Worm (Caenorhabditis elegans) whole organism, L1 larva: ENCODE results near the gene ugt-52.

Source experiments
- C16A3.4 ChIP-seq: fragments of 150-350 bp; optimal IDR thresholded peaks from 2 replicates; lab custom pipeline; 2014; ENCODE audit warnings: missing biosample characterization, missing genetic modification characterization
- aha-1 ChIP-seq: fragments of 150-350 bp; optimal IDR thresholded peaks from 2 replicates; lab custom pipeline; 2014; ENCODE audit warnings: missing biosample characterization, missing genetic modification characterization
- alr-1 ChIP-seq: fragments of 200-800 bp; sonication (Bioruptor generic); optimal IDR thresholded peaks from 2 replicates; lab custom pipeline; 2018; ENCODE audit warnings: borderline replicate concordance, mild to moderate bottlenecking, missing genetic modification characterization, missing compliant biosample characterization
- aly-2 ChIP-seq: fragments of 150-350 bp; optimal IDR thresholded peaks from 2 replicates; lab custom pipeline; 2014; ENCODE audit warnings: missing biosample characterization, missing genetic modification characterization
- ama-1 ChIP-seq: fragments of 150-350 bp; optimal IDR thresholded peaks from 2 replicates; lab custom pipeline; 2014
- ceh-63 ChIP-seq: fragments of 200-800 bp; sonication (Bioruptor generic); optimal IDR thresholded peaks from 2 replicates; lab custom pipeline; 2018; ENCODE audit warnings: mild to moderate bottlenecking, missing genetic modification characterization, missing compliant biosample characterization
- ceh-8 ChIP-seq: fragments of 200-800 bp; sonication (Bioruptor generic); optimal IDR thresholded peaks from 2 replicates; lab custom pipeline; 2018; ENCODE audit warnings: mild to moderate bottlenecking, missing genetic modification characterization, moderate library complexity, missing compliant biosample characterization
- ceh-88 ChIP-seq: fragments of 200-800 bp; sonication (Bioruptor generic); IDR thresholded peaks from 2 replicates; pipeline ENCODE4 v1.3.6; 2022; ENCODE audit warnings: missing genetic modification characterization, missing compliant biosample characterization
- ceh-90 ChIP-seq: sonication (generic microtip); optimal IDR thresholded peaks from 2 replicates; lab custom pipeline; 2016; ENCODE audit warnings: missing genetic modification characterization, missing compliant biosample characterization
- ces-1 ChIP-seq: fragments of 150-350 bp; optimal IDR thresholded peaks from 2 replicates; lab custom pipeline; 2014; ENCODE audit warnings: missing biosample characterization, missing genetic modification reagents, missing genetic modification characterization
- dpl-1 ChIP-seq, 3 experiments: fragments of 150-350 bp in 2 of 3; sonication (generic microtip) in 1 of 3; optimal IDR thresholded peaks; 2 replicates each; lab custom pipeline; 2014 to 2017; ENCODE audit warnings: missing biosample characterization in 3 of 3, missing genetic modification characterization in 3 of 3, missing genetic modification reagents in 3 of 3
- efl-1 ChIP-seq, 4 experiments: fragments of 150-350 bp; optimal IDR thresholded peaks in 3 of 4; peaks in 1 of 4; 1 replicate in 1 of 4; 2 replicates in 3 of 4; lab custom pipeline; 2014; ENCODE audit warnings: missing biosample characterization in 2 of 4, missing genetic modification characterization in 2 of 4, missing genetic modification reagents in 2 of 4
- egl-13 ChIP-seq: sonication (generic microtip); optimal IDR thresholded peaks from 2 replicates; lab custom pipeline; 2016; ENCODE audit warnings: missing genotype, missing genetic modification reagents, missing genetic modification characterization, missing compliant biosample characterization
- fkh-10 ChIP-seq: sonication (generic microtip); optimal IDR thresholded peaks from 2 replicates; lab custom pipeline; 2017; ENCODE audit warnings: missing biosample characterization, missing genetic modification reagents, missing genetic modification characterization
- fkh-8 ChIP-seq: sonication (generic microtip); optimal IDR thresholded peaks from 2 replicates; lab custom pipeline; 2016; ENCODE audit warnings: mild to moderate bottlenecking, missing genetic modification characterization, missing compliant biosample characterization
- fos-1 ChIP-seq: fragments of 150-350 bp; optimal IDR thresholded peaks from 2 replicates; lab custom pipeline; 2014; ENCODE audit warnings: missing biosample characterization, missing genetic modification characterization
- grh-1 ChIP-seq: fragments of 200-800 bp; sonication (Bioruptor generic); IDR thresholded peaks from 2 replicates; pipeline ENCODE4 v1.3.6; 2022; ENCODE audit warnings: missing genetic modification reagents, missing genetic modification characterization, missing compliant biosample characterization
- hlh-17 ChIP-seq: fragments of 200-800 bp; sonication (Bioruptor generic); optimal IDR thresholded peaks from 2 replicates; lab custom pipeline; 2018; ENCODE audit warnings: missing genetic modification characterization, mild to moderate bottlenecking, missing compliant biosample characterization, moderate library complexity, borderline replicate concordance
- hlh-4 ChIP-seq: sonication (generic microtip); optimal IDR thresholded peaks from 2 replicates; lab custom pipeline; 2016; ENCODE audit warnings: mild to moderate bottlenecking, missing genetic modification characterization, missing compliant biosample characterization
- hpl-2 ChIP-seq: fragments of 150-350 bp; optimal IDR thresholded peaks from 2 replicates; lab custom pipeline; 2014; ENCODE audit warnings: missing biosample characterization, missing genetic modification reagents, missing genetic modification characterization
- irx-1 ChIP-seq: sonication (generic microtip); optimal IDR thresholded peaks from 2 replicates; lab custom pipeline; 2016; ENCODE audit warnings: missing genetic modification characterization, missing compliant biosample characterization
- lin-14 ChIP-seq: fragments of 200-800 bp; sonication (Bioruptor generic); optimal IDR thresholded peaks from 2 replicates; lab custom pipeline; 2018; ENCODE audit warnings: mild to moderate bottlenecking, missing genetic modification characterization, moderate library complexity, missing compliant biosample characterization
- lin-15B ChIP-seq: fragments of 150-350 bp; sonication (generic microtip); optimal IDR thresholded peaks from 3 replicates; lab custom pipeline; 2014; ENCODE audit warnings: missing biosample characterization, missing genetic modification characterization
- lin-35 ChIP-seq, 2 experiments: fragments of 150-350 bp; optimal IDR thresholded peaks; 2 replicates each; lab custom pipeline; 2014; ENCODE audit warnings: missing biosample characterization in 2 of 2, missing genetic modification characterization in 2 of 2, missing genetic modification reagents in 2 of 2
- lin-39 ChIP-seq: fragments of 150-350 bp; optimal IDR thresholded peaks from 2 replicates; lab custom pipeline; 2014; ENCODE audit warnings: missing biosample characterization, missing genetic modification reagents, missing genetic modification characterization
- mab-9 ChIP-seq: fragments of 200-800 bp; sonication (Bioruptor generic); IDR thresholded peaks from 2 replicates; pipeline ENCODE4 v1.3.6; 2022; ENCODE audit warnings: missing genetic modification reagents, missing genetic modification characterization, missing compliant biosample characterization
- mep-1 ChIP-seq: fragments of 150-350 bp; optimal IDR thresholded peaks from 2 replicates; lab custom pipeline; 2014; ENCODE audit warnings: missing biosample characterization, missing genetic modification characterization
- nhr-11 ChIP-seq: fragments of 150-350 bp; optimal IDR thresholded peaks from 2 replicates; lab custom pipeline; 2014; ENCODE audit warnings: missing biosample characterization, missing genetic modification characterization
- nhr-12 ChIP-seq: sonication (generic microtip); optimal IDR thresholded peaks from 2 replicates; lab custom pipeline; 2017; ENCODE audit warnings: missing biosample characterization, missing genetic modification characterization
- nhr-19 ChIP-seq: fragments of 200-800 bp; sonication (Bioruptor generic); conservative IDR thresholded peaks from 2 replicates; pipeline ENCODE4 v1.3.6; 2022; ENCODE audit warnings: missing genetic modification characterization, missing compliant biosample characterization
- nhr-20 ChIP-seq: sonication (generic microtip); optimal IDR thresholded peaks from 2 replicates; lab custom pipeline; 2016; ENCODE audit warnings: mild to moderate bottlenecking, missing genetic modification characterization, missing compliant biosample characterization
- nhr-28 ChIP-seq: fragments of 150-350 bp; optimal IDR thresholded peaks from 2 replicates; lab custom pipeline; 2014; ENCODE audit warnings: missing biosample characterization, missing genetic modification characterization
- nhr-71 ChIP-seq: sonication (generic microtip); optimal IDR thresholded peaks from 2 replicates; lab custom pipeline; 2016; ENCODE audit warnings: mild to moderate bottlenecking, missing genetic modification characterization, moderate library complexity, missing compliant biosample characterization
- nhr-76 ChIP-seq: sonication (generic microtip); optimal IDR thresholded peaks from 2 replicates; lab custom pipeline; 2017; ENCODE audit warnings: missing biosample characterization, missing genetic modification characterization
- nhr-77 ChIP-seq: fragments of 150-350 bp; optimal IDR thresholded peaks from 2 replicates; lab custom pipeline; 2014; ENCODE audit warnings: missing biosample characterization, missing genetic modification characterization
- nhr-84 ChIP-seq: sonication (generic microtip); optimal IDR thresholded peaks from 2 replicates; lab custom pipeline; 2017; ENCODE audit warnings: missing biosample characterization, missing genetic modification characterization
- pag-3 ChIP-seq: sonication (generic microtip); optimal IDR thresholded peaks from 2 replicates; lab custom pipeline; 2017; ENCODE audit warnings: missing genetic modification characterization, mild to moderate bottlenecking, missing compliant biosample characterization, antibody characterized with exemption, borderline replicate concordance; ENCODE audit not compliant: insufficient read depth
- pax-3 ChIP-seq: fragments of 200-800 bp; sonication (Bioruptor generic); optimal IDR thresholded peaks from 2 replicates; lab custom pipeline; 2018; ENCODE audit warnings: mild to moderate bottlenecking, missing genetic modification characterization, moderate library complexity, missing compliant biosample characterization
- snpc-4 ChIP-seq: fragments of 150-350 bp; optimal IDR thresholded peaks from 2 replicates; lab custom pipeline; 2014; ENCODE audit warnings: missing biosample characterization, missing genetic modification characterization
- sox-4 ChIP-seq: sonication (generic microtip); optimal IDR thresholded peaks from 2 replicates; lab custom pipeline; 2016; ENCODE audit warnings: missing genetic modification characterization, missing compliant biosample characterization
- sup-37 ChIP-seq: fragments of 200-800 bp; sonication (Bioruptor generic); optimal IDR thresholded peaks from 2 replicates; lab custom pipeline; 2018; ENCODE audit warnings: mild to moderate bottlenecking, missing genetic modification characterization, missing compliant biosample characterization
- swsn-7 ChIP-seq: sonication (generic microtip); optimal IDR thresholded peaks from 2 replicates; lab custom pipeline; 2016; ENCODE audit warnings: missing genetic modification characterization, missing compliant biosample characterization
- tlp-1 ChIP-seq: fragments of 150-350 bp; optimal IDR thresholded peaks from 2 replicates; lab custom pipeline; 2014; ENCODE audit warnings: missing biosample characterization, missing genetic modification characterization
- unc-30 ChIP-seq: sonication (generic microtip); optimal IDR thresholded peaks from 2 replicates; lab custom pipeline; 2017; ENCODE audit warnings: missing biosample characterization, missing genetic modification characterization
- unc-62 ChIP-seq: fragments of 150-350 bp; optimal IDR thresholded peaks from 2 replicates; lab custom pipeline; 2014; ENCODE audit warnings: missing biosample characterization, missing genetic modification reagents, missing genetic modification characterization
- unc-86 ChIP-seq: sonication (generic microtip); optimal IDR thresholded peaks from 2 replicates; lab custom pipeline; 2016; ENCODE audit warnings: missing genetic modification characterization, missing compliant biosample characterization
- unc-98 ChIP-seq: fragments of 200-800 bp; sonication (Bioruptor generic); IDR thresholded peaks from 2 replicates; pipeline ENCODE4 v1.3.6; 2022; ENCODE audit warnings: missing genetic modification characterization, missing compliant biosample characterization
- vab-15 ChIP-seq: sonication (generic microtip); optimal IDR thresholded peaks from 2 replicates; lab custom pipeline; 2017; ENCODE audit warnings: missing genotype, mild to moderate bottlenecking, missing genetic modification characterization, missing compliant biosample characterization

The ugt-52 gene

DNA sequence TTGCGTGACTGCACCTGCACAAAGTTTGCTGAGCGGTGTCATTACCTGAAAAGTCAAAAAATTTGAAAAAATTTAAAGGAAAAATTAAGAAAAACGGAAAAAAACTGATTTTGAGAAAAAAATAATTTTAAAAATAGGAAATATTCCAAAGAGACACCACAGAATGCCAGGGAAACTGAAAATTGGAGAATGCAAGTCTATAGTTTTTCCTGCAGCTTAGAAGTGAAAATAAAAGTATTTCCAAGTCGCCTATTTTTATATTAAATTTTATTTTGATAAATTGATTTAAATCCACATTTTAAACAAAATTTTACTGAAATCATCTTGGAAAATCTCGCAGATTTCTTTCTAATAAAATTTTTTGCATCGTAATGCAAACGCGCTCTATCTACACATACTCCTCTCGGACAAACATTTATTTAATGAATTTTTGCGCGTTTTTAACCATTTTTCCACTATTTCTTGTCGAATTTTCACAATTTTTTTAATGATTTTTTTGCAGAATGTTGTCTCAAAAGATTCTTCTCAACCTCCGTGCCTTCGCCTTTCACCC lies 18.0 kb downstream of the ugt-52 start, which contains the start of the genes F56B3.11 and ech-5 (continued):
- TF ChIP-seq sup-37 (GFP tag; lab: Kevin White, UChicago) (no peak), nhr-77 (tag; lab: Kevin White, UChicago) (peak; percentile 44), mab-9 (GFP tag; lab: Robert Waterston, UW) (peak; percentile 71), nhr-84 (no peak), dpl-1 (GFP tag; optimal IDR thresholded peaks at IDR 0.05; lab: Kevin White, UChicago) (peak; percentile 58 to 77 (median 68)), sox-4 (tag; lab: Kevin White, UChicago) (peak; percentile 82), grh-1 (GFP tag; lab: Robert Waterston, UW) (peak; percentile 42; the same call in 1 of the 2 replicates), egl-13 (tag; lab: Kevin White, UChicago) (peak; percentile 87), ceh-8 (GFP tag; lab: Kevin White, UChicago) (peak; percentile 55), unc-86 (tag; lab: Kevin White, UChicago) (peak; percentile 79), mep-1 (peak; percentile 83), nhr-71 (tag; lab: Kevin White, UChicago) (peak; percentile 95), lin-39 (peak; percentile 41), nhr-28 (tag; lab: Kevin White, UChicago) (no peak), aha-1 (tag; lab: Kevin White, UChicago) (no peak), nhr-19 (GFP tag; lab: Robert Waterston, UW) (peak; percentile 71), C16A3.4 (tag; lab: Kevin White, UChicago) (peak; percentile 77), ama-1 (lab: Kevin White, UChicago) (no peak), nhr-11 (tag; lab: Kevin White, UChicago) (no peak), hlh-4 (tag; lab: Kevin White, UChicago) (peak; percentile 73), irx-1 (peak; percentile 84), ceh-88 (GFP tag; lab: Robert Waterston, UW) (peak; percentile 93), snpc-4 (tag; lab: Kevin White, UChicago) (peak; percentile 45), swsn-7 (peak; percentile 85), pag-3 (tag; lab: Kevin White, UChicago) (no peak), ceh-63 (GFP tag; lab: Kevin White, UChicago) (no peak), pax-3 (tag; lab: Kevin White, UChicago) (peak; percentile 96), lin-15B (tag; lab: Kevin White, UChicago) (peak; percentile 76), alr-1 (no peak), unc-30 (no peak), unc-98 (peak; percentile 93), unc-62 (no peak), vab-15 (peak; percentile 70), nhr-76 (tag; lab: Kevin White, UChicago) (no peak), fkh-8 (tag; lab: Kevin White, UChicago) (peak; percentile 95), aly-2 (tag; lab: Kevin White, UChicago) (peak; percentile 44), hpl-2 (GFP tag; lab: Kevin White, UChicago) (no peak), efl-1 (optimal IDR thresholded peaks at IDR 0.05; lab: Kevin White, UChicago) (peak; percentile 65 to 78), efl-1 (GFP tag; optimal IDR thresholded peaks at IDR 0.05 in 1 of 2; lab: Kevin White, UChicago) (peak; percentile 74 to 93), lin-14 (GFP tag; lab: Kevin White, UChicago) (peak; percentile 93), lin-35 (GFP tag; optimal IDR thresholded peaks at IDR 0.05; lab: Kevin White, UChicago) (peak; percentile 64 to 77), nhr-12 (tag; lab: Kevin White, UChicago) (no peak), hlh-17 (GFP tag; lab: Kevin White, UChicago) (no peak), tlp-1 (tag; lab: Kevin White, UChicago) (no peak), fkh-10 (GFP tag; lab: Kevin White, UChicago) (no peak), ceh-90 (tag; lab: Kevin White, UChicago) (peak; percentile 80), nhr-20 (tag; lab: Kevin White, UChicago) (peak; percentile 87), ces-1 (GFP tag; lab: Kevin White, UChicago) (no peak), fos-1 (tag; lab: Kevin White, UChicago) (peak; percentile 32)
